Fruit fly (Drosophila melanogaster): ENCODE data around the gene Cht5.

DNA sequence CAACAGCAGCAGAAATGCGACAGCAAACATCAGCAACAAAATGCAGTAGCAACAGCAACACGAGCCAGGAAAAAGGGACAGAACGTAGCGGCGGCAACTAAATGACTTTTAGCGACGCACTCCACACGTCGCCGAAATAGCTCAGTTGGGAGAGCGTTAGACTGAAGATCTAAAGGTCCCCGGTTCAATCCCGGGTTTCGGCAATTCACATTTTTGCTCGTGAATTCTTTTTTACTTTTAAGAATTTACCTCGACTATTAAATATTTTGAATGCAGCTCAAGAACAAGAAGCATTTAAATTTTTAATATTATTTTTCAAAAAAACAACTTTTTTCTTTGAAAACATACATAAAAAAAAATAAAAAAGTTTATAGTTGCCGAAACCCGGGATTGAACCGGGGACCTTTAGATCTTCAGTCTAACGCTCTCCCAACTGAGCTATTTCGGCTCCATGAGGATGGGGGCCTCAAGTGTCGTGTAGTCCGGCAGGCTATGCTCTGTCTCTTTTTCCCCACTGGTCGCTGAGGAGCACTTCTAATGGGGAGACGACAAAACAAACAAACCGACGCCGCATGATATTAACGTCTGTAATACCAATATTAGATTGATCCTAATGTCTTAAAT is 30.6 kb downstream of the Cht5 start:
- TF ChIP-seq psq (optimal IDR thresholded peaks at IDR 0.05) (no peak), h (optimal IDR thresholded peaks at IDR 0.05) (no peak)

Measured in Kc167 (cell line).